Worm (Caenorhabditis elegans): ENCODE data around the gene pqn-31.

pqn-31 gene

DNA sequence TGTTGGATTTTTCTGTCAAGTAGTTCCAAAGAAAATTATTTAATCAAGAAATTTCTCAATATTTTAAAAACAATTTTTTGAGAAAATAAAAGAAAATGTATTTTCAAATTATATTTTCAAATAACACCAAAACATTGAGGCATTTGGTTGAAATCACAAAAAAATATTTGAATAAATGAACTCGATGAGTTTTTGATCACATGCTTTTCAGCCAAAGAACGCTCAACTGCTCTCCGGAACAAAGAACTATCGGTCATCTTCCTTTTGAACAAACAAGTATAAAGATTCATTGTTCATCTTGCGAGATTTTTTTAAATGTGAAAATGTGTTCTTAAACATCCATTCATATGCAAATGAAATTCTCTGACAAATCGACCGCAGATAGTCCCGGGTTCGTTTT is 14.4 kb upstream of the pqn-31 start:
- no peak for TF ChIP-seq ztf-4 (tag; optimal IDR thresholded peaks at IDR 0.05)
- no peak for TF ChIP-seq ceh-88 (GFP tag; IDR thresholded peaks at IDR 0.05)
- no peak for TF ChIP-seq blmp-1 (tag; optimal IDR thresholded peaks at IDR 0.05)
- TF ChIP-seq zip-4 (GFP tag; optimal IDR thresholded peaks at IDR 0.05), result no peak
- no peak for TF ChIP-seq ets-5 (GFP tag; IDR thresholded peaks at IDR 0.05)
- no peak for TF ChIP-seq unc-130 (tag; optimal IDR thresholded peaks at IDR 0.05)
- no peak for TF ChIP-seq snpc-4 (tag; optimal IDR thresholded peaks at IDR 0.05)
- no peak for TF ChIP-seq lir-3 (tag; optimal IDR thresholded peaks at IDR 0.05; ENCODE audit: poor library complexity)
- no peak for TF ChIP-seq snu-23 (GFP tag; optimal IDR thresholded peaks at IDR 0.05)
- TF ChIP-seq nhr-20 (tag; optimal IDR thresholded peaks at IDR 0.05), result no peak
- no peak for TF ChIP-seq nhr-71 (tag; optimal IDR thresholded peaks at IDR 0.05)
- TF ChIP-seq C34B4.2 (tag; optimal IDR thresholded peaks at IDR 0.05), result no peak
- no peak for TF ChIP-seq lin-39 (tag; optimal IDR thresholded peaks at IDR 0.05)
- TF ChIP-seq aly-2 (tag; optimal IDR thresholded peaks at IDR 0.05), result no peak
- no peak for TF ChIP-seq mab-9 (GFP tag; IDR thresholded peaks at IDR 0.05)
- peak in 1 of 2 experiments; percentile 14 for TF ChIP-seq lin-35 (GFP tag; optimal IDR thresholded peaks at IDR 0.05)
- no peak for TF ChIP-seq C16A3.4 (tag; optimal IDR thresholded peaks at IDR 0.05)
- TF ChIP-seq vab-15 (tag; optimal IDR thresholded peaks at IDR 0.05), result no peak
- TF ChIP-seq xbp-1 (tag; optimal IDR thresholded peaks at IDR 0.05), result no peak
- TF ChIP-seq dsc-1 (tag; optimal IDR thresholded peaks at IDR 0.05), result no peak
- no peak for TF ChIP-seq elt-3 (tag; optimal IDR thresholded peaks at IDR 0.05)
- TF ChIP-seq mdl-1 (tag; optimal IDR thresholded peaks at IDR 0.05), result no peak
- TF ChIP-seq nhr-19 (GFP tag; conservative IDR thresholded peaks at IDR 0.05), result peak; percentile 80
- TF ChIP-seq pag-3 (tag; optimal IDR thresholded peaks at IDR 0.05; ENCODE audit: borderline replicate concordance, insufficient read depth), result no peak
- TF ChIP-seq sup-37 (GFP tag; optimal IDR thresholded peaks at IDR 0.05), result no peak
- peak; percentile 20 for TF ChIP-seq skn-1 (tag; optimal IDR thresholded peaks at IDR 0.05)

DNA sequence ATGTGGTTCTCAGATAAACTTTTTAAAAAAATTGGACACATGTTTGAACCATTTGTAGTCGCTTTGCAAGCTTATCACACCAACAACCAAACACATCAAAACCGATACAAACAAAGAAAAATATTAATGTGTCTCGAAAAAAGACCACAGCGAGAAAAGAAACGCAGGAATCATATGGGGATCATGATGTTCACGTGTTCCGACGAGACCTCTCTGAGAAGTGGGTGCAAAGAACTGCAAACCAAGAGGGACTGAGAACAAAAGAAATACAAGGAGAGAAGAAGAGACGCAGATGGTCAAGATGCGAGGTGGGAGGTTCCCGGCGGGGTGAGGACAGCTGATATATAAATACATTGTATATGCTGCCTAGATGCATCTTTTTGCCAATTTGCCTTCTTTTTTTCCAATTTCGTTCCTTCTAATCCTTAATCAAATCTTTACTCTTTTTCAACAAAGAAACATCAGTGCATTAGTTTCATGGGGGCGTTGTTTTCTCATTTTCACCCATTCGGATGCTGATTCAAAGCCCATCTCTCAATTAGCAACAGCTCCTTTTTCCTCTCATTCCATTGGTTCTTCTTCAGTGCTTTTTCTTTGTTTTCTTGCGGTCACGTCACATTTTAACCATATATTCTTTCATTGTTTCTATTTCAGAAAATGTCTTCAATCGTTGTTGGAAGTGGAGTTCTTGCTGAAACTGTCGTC is 13.6 kb upstream of the pqn-31 start, which contains the start of gene F21C10.10:
Gene F21C10.10 (plus strand): TSS at position 655 of the 705 bp plus-strand sequence.
- no peak for TF ChIP-seq pag-3 (tag; optimal IDR thresholded peaks at IDR 0.05; ENCODE audit: borderline replicate concordance, insufficient read depth)
- TF ChIP-seq mab-9 (GFP tag; IDR thresholded peaks at IDR 0.05), result 0 out of 2 replicates have a peak, but pooled peaks have one; percentile 7
- TF ChIP-seq jun-1 (tag; optimal IDR thresholded peaks at IDR 0.05), result peak; percentile 41
- TF ChIP-seq fkh-10 (GFP tag; optimal IDR thresholded peaks at IDR 0.05), result no peak
- no peak for TF ChIP-seq hlh-17 (GFP tag; optimal IDR thresholded peaks at IDR 0.05; ENCODE audit: borderline replicate concordance)
- no peak for TF ChIP-seq unc-62 (GFP tag; optimal IDR thresholded peaks at IDR 0.05)
- TF ChIP-seq lin-15B (tag; optimal IDR thresholded peaks at IDR 0.05), result no peak
- peak; percentile 4 to 55 (median 46) for TF ChIP-seq dpl-1 (GFP tag; optimal IDR thresholded peaks at IDR 0.05)
- no peak for TF ChIP-seq zag-1 (tag; optimal IDR thresholded peaks at IDR 0.05)
- no peak for TF ChIP-seq hlh-4 (tag; optimal IDR thresholded peaks at IDR 0.05)
- TF ChIP-seq nhr-90 (tag; optimal IDR thresholded peaks at IDR 0.05; ENCODE audit: poor library complexity), result peak; percentile 84
- peak; percentile 65 for TF ChIP-seq ztf-4 (tag; optimal IDR thresholded peaks at IDR 0.05)
- TF ChIP-seq ceh-8 (GFP tag; optimal IDR thresholded peaks at IDR 0.05), result no peak
- peak; percentile 67 for TF ChIP-seq grh-1 (GFP tag; IDR thresholded peaks at IDR 0.05)
- TF ChIP-seq alr-1 (tag; optimal IDR thresholded peaks at IDR 0.05; ENCODE audit: borderline replicate concordance), result no peak
- TF ChIP-seq ceh-82 (tag; optimal IDR thresholded peaks at IDR 0.05), result peak in 2 of 3 experiments; percentile 9 to 31
- peak; percentile 58 to 87 for TF ChIP-seq lin-35 (GFP tag; optimal IDR thresholded peaks at IDR 0.05)
- no peak for TF ChIP-seq ama-1 (optimal IDR thresholded peaks at IDR 0.05)
- TF ChIP-seq tlp-1 (tag; optimal IDR thresholded peaks at IDR 0.05), result no peak
- peak; percentile 70 for TF ChIP-seq nhr-47 (tag; optimal IDR thresholded peaks at IDR 0.05)
- TF ChIP-seq unc-30 (tag; optimal IDR thresholded peaks at IDR 0.05), result no peak
- TF ChIP-seq blmp-1 (tag; optimal IDR thresholded peaks at IDR 0.05), result peak; percentile 83
- peak; percentile 33 to 39 for TF ChIP-seq egl-27 (tag; optimal IDR thresholded peaks at IDR 0.05)
- peak; percentile 90 for TF ChIP-seq snu-23 (GFP tag; optimal IDR thresholded peaks at IDR 0.05)
- TF ChIP-seq ets-5 (GFP tag; IDR thresholded peaks at IDR 0.05), result no peak
- no peak for TF ChIP-seq fos-1 (tag; optimal IDR thresholded peaks at IDR 0.05)
- peak; percentile 87 for TF ChIP-seq mep-1 (tag; optimal IDR thresholded peaks at IDR 0.05)
- TF ChIP-seq lin-39 (tag; optimal IDR thresholded peaks at IDR 0.05), result no peak
- no peak for TF ChIP-seq nhr-237 (tag; optimal IDR thresholded peaks at IDR 0.05)
- TF ChIP-seq fkh-8 (tag; optimal IDR thresholded peaks at IDR 0.05), result no peak
- peak; percentile 86 for TF ChIP-seq tbx-2 (tag; optimal IDR thresholded peaks at IDR 0.05)
- TF ChIP-seq nhr-11 (tag; optimal IDR thresholded peaks at IDR 0.05), result peak; percentile 23
